Worm (Caenorhabditis elegans): ENCODE measurements around the gene acs-14.

The acs-14 gene

DNA sequence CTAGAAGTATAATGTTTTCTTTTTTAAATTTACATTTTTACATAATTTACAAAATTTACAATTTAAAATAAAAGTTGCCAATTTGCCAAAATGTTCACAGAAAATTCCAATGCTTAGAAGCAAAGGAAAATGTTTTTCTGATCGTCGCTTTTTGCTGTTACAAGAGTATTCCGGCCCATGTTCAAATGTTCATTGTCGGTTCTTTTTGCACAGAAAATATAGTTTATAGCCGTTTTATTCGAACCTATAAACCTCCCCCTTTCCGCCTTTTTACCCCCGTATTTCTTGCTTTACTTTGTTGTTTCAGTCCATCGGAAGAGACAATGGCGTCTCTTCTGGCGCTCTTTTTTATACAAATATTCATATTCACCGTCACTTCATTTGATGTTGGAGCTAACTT, 26.7 kb downstream of the acs-14 start, which contains the start of gene tag-329:
Gene tag-329 (plus strand): TSS at position 301 of the 400 bp plus-strand sequence.
- TF ChIP-seq ref-1 (GFP tag; conservative IDR thresholded peaks at IDR 0.05) (no peak), med-1 (GFP tag; optimal IDR thresholded peaks at IDR 0.05; ENCODE audit: insufficient read depth) (no peak), flt-1 (GFP tag; IDR thresholded peaks at IDR 0.05) (no peak), T22C8.4 (GFP tag; IDR thresholded peaks at IDR 0.05) (no peak), cog-1 (tag; optimal IDR thresholded peaks at IDR 0.05) (no peak), tab-1 (GFP tag; IDR thresholded peaks at IDR 0.05) (no peak), ztf-29 (GFP tag; IDR thresholded peaks at IDR 0.05) (no peak), klf-2 (GFP tag; conservative IDR thresholded peaks at IDR 0.05) (no peak), ztf-23 (GFP tag; IDR thresholded peaks at IDR 0.05) (no peak)

- no peak for TF ChIP-seq flt-1 (GFP tag; IDR thresholded peaks at IDR 0.05)
- 0 out of 2 replicates have a peak, but pooled peaks have one; percentile 15 for TF ChIP-seq ztf-23 (GFP tag; IDR thresholded peaks at IDR 0.05)
Observed at ce11 chrV:9536505-9536904, 28.6 kb downstream of the acs-14 start, which contains the start of gene C50F4.4. C50F4.4 (plus strand) TSS chrV:9536771.

DNA sequence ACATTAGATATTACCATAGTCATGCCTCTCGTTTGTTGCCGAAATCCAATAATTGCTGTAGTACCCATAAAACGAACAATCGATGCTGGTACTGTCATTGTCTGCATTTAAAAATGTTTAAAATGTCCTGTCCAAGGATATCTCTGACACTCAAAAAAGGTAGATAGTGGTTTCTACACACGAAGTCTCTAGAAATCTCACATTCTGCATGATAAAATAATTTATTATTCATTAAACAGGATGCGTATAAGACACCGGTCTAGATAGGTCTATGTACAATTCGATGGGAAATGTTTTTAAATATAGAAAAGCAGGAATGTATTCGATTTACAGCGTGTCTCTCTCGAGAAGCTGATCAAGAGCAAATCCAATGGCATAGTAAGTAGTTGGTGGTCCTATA, 31.7 kb downstream of the acs-14 start, which contains the start of gene C50F4.12:
Gene C50F4.12 (minus strand): TSS at position 101 of the 400 bp plus-strand sequence.
- no peak for TF ChIP-seq T22C8.4 (GFP tag; IDR thresholded peaks at IDR 0.05)
- no peak for TF ChIP-seq cog-1 (tag; optimal IDR thresholded peaks at IDR 0.05)
- TF ChIP-seq ref-1 (GFP tag; conservative IDR thresholded peaks at IDR 0.05), result no peak
- no peak for TF ChIP-seq ztf-29 (GFP tag; IDR thresholded peaks at IDR 0.05)
- no peak for TF ChIP-seq tab-1 (GFP tag; IDR thresholded peaks at IDR 0.05)
- TF ChIP-seq klf-2 (GFP tag; conservative IDR thresholded peaks at IDR 0.05), result no peak
- no peak for TF ChIP-seq ztf-23 (GFP tag; IDR thresholded peaks at IDR 0.05)
- no peak for TF ChIP-seq flt-1 (GFP tag; IDR thresholded peaks at IDR 0.05)
- TF ChIP-seq med-1 (GFP tag; optimal IDR thresholded peaks at IDR 0.05; ENCODE audit: insufficient read depth), result no peak

ce11 chrV:9541506-9541905, 33.6 kb downstream of the acs-14 start, which contains the start of gene C50F4.16:
C50F4.16 (minus strand) TSS chrV:9541606.
- no peak for TF ChIP-seq ztf-23 (GFP tag; IDR thresholded peaks at IDR 0.05)
- no peak for TF ChIP-seq med-1 (GFP tag; optimal IDR thresholded peaks at IDR 0.05; ENCODE audit: insufficient read depth)
- no peak for TF ChIP-seq tab-1 (GFP tag; IDR thresholded peaks at IDR 0.05)
- TF ChIP-seq ztf-29 (GFP tag; IDR thresholded peaks at IDR 0.05), result no peak
- no peak for TF ChIP-seq T22C8.4 (GFP tag; IDR thresholded peaks at IDR 0.05)
- TF ChIP-seq flt-1 (GFP tag; IDR thresholded peaks at IDR 0.05), result no peak
- no peak for TF ChIP-seq klf-2 (GFP tag; conservative IDR thresholded peaks at IDR 0.05)
- no peak for TF ChIP-seq ref-1 (GFP tag; conservative IDR thresholded peaks at IDR 0.05)
- no peak for TF ChIP-seq cog-1 (tag; optimal IDR thresholded peaks at IDR 0.05)

DNA sequence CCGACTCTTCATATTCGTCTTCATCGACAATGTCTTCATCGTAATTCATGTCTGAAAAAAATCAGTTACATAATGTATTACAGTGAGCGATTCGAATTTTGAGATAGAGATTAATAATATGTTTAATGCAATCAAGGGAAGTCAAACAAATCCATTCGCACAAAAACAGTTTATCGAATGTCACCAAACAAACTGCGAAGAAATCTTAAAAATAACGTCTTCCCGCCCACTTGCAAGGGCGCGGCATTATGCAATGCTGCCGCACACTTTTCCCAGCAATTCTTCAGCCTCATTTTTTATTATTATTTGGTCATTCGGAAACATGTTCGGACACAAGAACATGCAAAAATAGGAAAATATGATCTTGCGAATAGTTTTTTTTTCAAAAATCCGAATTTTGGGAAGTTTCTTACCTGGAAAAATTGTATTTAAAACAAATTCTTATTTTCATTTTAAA, 36.3 kb downstream of the acs-14 start, which contains the start of gene mdf-1:
Gene mdf-1 (minus strand): TSS at position 51 of the 457 bp plus-strand sequence.
- TF ChIP-seq ztf-29 (GFP tag; IDR thresholded peaks at IDR 0.05), result no peak
- TF ChIP-seq flt-1 (GFP tag; IDR thresholded peaks at IDR 0.05), result 0 out of 2 replicates have a peak, but pooled peaks have one; percentile 52
- peak; percentile 67; the same call in 1 of the 2 replicates for TF ChIP-seq ztf-23 (GFP tag; IDR thresholded peaks at IDR 0.05)
- TF ChIP-seq ref-1 (GFP tag; conservative IDR thresholded peaks at IDR 0.05), result 0 out of 2 replicates have a peak, but pooled peaks have one; percentile 33
- peak; percentile 28 for TF ChIP-seq med-1 (GFP tag; optimal IDR thresholded peaks at IDR 0.05; ENCODE audit: insufficient read depth)
- TF ChIP-seq tab-1 (GFP tag; IDR thresholded peaks at IDR 0.05), result no peak
- TF ChIP-seq klf-2 (GFP tag; conservative IDR thresholded peaks at IDR 0.05), result 0 out of 2 replicates have a peak, but pooled peaks have one; percentile 35
- TF ChIP-seq T22C8.4 (GFP tag; IDR thresholded peaks at IDR 0.05), result no peak
- TF ChIP-seq cog-1 (tag; optimal IDR thresholded peaks at IDR 0.05), result no peak

- peak; percentile 46 for TF ChIP-seq T22C8.4 (GFP tag; IDR thresholded peaks at IDR 0.05)
- TF ChIP-seq tab-1 (GFP tag; IDR thresholded peaks at IDR 0.05), result no peak
- TF ChIP-seq ref-1 (GFP tag; conservative IDR thresholded peaks at IDR 0.05), result no peak
- 0 out of 2 replicates have a peak, but pooled peaks have one; percentile 20 for TF ChIP-seq ztf-29 (GFP tag; IDR thresholded peaks at IDR 0.05)
- no peak for TF ChIP-seq med-1 (GFP tag; optimal IDR thresholded peaks at IDR 0.05; ENCODE audit: insufficient read depth)
- no peak; the same call in 1 of the 2 replicates for TF ChIP-seq ztf-23 (GFP tag; IDR thresholded peaks at IDR 0.05)
- TF ChIP-seq klf-2 (GFP tag; conservative IDR thresholded peaks at IDR 0.05), result no peak
- no peak for TF ChIP-seq cog-1 (tag; optimal IDR thresholded peaks at IDR 0.05)
- 0 out of 2 replicates have a peak, but pooled peaks have one; percentile 9 for TF ChIP-seq flt-1 (GFP tag; IDR thresholded peaks at IDR 0.05)
Observed at ce11 chrV:9545238-9545709, 37.3 kb downstream of the acs-14 start, which contains the start of the genes his-35 and his-41. his-35 (minus strand) TSS chrV:9545288. his-41 (plus strand) TSS chrV:9545536.

DNA sequence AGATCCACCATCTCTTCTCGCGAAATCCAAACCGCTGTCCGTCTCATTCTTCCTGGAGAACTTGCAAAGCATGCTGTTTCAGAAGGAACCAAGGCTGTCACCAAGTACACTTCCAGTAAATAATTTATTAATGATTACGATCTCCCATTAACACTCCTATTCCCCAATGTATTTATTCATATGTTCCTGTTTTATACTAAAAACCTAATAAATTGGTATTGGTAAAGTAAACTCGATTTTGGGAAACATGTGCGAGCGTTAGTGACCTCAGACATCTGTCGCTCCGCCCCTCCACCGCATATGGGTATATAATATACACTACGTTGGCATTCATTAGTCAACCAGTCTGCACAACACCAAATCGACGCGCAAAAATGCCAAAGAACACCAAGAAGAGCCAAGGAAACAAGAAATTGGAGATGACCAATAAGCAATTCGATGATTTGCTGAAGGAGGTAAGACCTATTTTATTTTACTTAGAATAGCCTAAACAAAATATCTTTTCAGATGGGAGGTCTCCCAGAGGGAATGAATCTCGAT, 38.2 kb downstream of the acs-14 start, which contains the start of gene C50F4.6:
Gene C50F4.6 (plus strand): TSS at position 51 of the 540 bp plus-strand sequence.
- TF ChIP-seq flt-1 (GFP tag; IDR thresholded peaks at IDR 0.05), result no peak
- no peak for TF ChIP-seq T22C8.4 (GFP tag; IDR thresholded peaks at IDR 0.05)
- no peak for TF ChIP-seq cog-1 (tag; optimal IDR thresholded peaks at IDR 0.05)
- no peak for TF ChIP-seq ztf-23 (GFP tag; IDR thresholded peaks at IDR 0.05)
- TF ChIP-seq tab-1 (GFP tag; IDR thresholded peaks at IDR 0.05), result no peak
- no peak for TF ChIP-seq med-1 (GFP tag; optimal IDR thresholded peaks at IDR 0.05; ENCODE audit: insufficient read depth)
- TF ChIP-seq ztf-29 (GFP tag; IDR thresholded peaks at IDR 0.05), result no peak
- no peak for TF ChIP-seq klf-2 (GFP tag; conservative IDR thresholded peaks at IDR 0.05)

DNA sequence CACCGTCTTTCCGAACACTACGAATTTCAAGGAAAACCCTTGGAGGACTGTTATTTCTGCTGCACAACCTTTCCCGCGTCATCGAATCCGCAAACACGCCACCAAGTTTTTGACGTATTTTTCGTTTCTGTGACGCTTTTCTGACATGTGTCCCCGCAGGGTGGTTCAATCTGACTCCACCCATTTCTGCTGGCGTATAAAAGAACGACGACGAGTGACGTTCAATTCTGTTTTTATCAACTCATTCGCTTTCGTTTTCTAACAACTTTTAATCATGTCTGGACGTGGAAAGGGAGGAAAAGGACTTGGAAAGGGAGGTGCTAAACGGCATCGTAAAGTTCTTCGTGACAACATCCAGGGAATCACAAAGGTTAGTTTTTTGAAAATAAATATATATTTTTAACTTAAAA, 38.9 kb downstream of the acs-14 start, which contains the start of gene his-37:
Gene his-37 (plus strand): TSS at position 246 of the 410 bp plus-strand sequence.
- TF ChIP-seq flt-1 (GFP tag; IDR thresholded peaks at IDR 0.05) (peak; percentile 81), ztf-23 (GFP tag; IDR thresholded peaks at IDR 0.05) (peak; percentile 83), ztf-29 (GFP tag; IDR thresholded peaks at IDR 0.05) (no peak; the same call in 1 of the 2 replicates), ref-1 (GFP tag; conservative IDR thresholded peaks at IDR 0.05) (no peak), cog-1 (tag; optimal IDR thresholded peaks at IDR 0.05) (peak; percentile 93), med-1 (GFP tag; optimal IDR thresholded peaks at IDR 0.05; ENCODE audit: insufficient read depth) (no peak), tab-1 (GFP tag; IDR thresholded peaks at IDR 0.05) (peak; percentile 50; the same call in 1 of the 2 replicates)

- TF ChIP-seq cog-1 (tag; optimal IDR thresholded peaks at IDR 0.05) (peak; percentile 23), klf-2 (GFP tag; conservative IDR thresholded peaks at IDR 0.05) (no peak), ztf-23 (GFP tag; IDR thresholded peaks at IDR 0.05) (no peak), tab-1 (GFP tag; IDR thresholded peaks at IDR 0.05) (no peak), med-1 (GFP tag; optimal IDR thresholded peaks at IDR 0.05; ENCODE audit: insufficient read depth) (no peak)
Observed at ce11 chrV:9549459-9549858, 41.5 kb downstream of the acs-14 start, which contains the start of gene nstp-10. nstp-10 (minus strand) TSS chrV:9549836.

All from whole organism, midembryonic.